Worm (Caenorhabditis elegans): ENCODE measurements around the gene srg-46.

Gene srg-46

ce11 chrV:13406511-13406910, 43.0 kb downstream of the srg-46 start, which contains the start of gene F53F1.2:
Gene F53F1.2 (plus strand): TSS chrV:13406816.
- no peak for TF ChIP-seq spr-1 (tag; optimal IDR thresholded peaks at IDR 0.05)
- TF ChIP-seq mxl-3 (GFP tag; optimal IDR thresholded peaks at IDR 0.05): no peak
- no peak for TF ChIP-seq duxl-1 (tag; optimal IDR thresholded peaks at IDR 0.05; ENCODE audit: poor library complexity)
- no peak for TF ChIP-seq hlh-30 (tag; optimal IDR thresholded peaks at IDR 0.05; ENCODE audit: insufficient read depth)
- peak; percentile 11 for TF ChIP-seq nhr-28 (tag; optimal IDR thresholded peaks at IDR 0.05)
- TF ChIP-seq arid-1 (GFP tag; conservative IDR thresholded peaks at IDR 0.05): no peak
- TF ChIP-seq mxl-2 (GFP tag; conservative IDR thresholded peaks at IDR 0.05): no peak
- peak; percentile 91 for TF ChIP-seq aha-1 (tag)

ce11 chrV:13407913-13408312, 44.4 kb downstream of the srg-46 start, which contains the start of gene F53F1.3:
Gene F53F1.3 (plus strand): TSS chrV:13408242.
- TF ChIP-seq dmd-8 (GFP tag; IDR thresholded peaks at IDR 0.05) (no peak), madf-9 (GFP tag; conservative IDR thresholded peaks at IDR 0.05) (no peak), nhr-237 (tag; optimal IDR thresholded peaks at IDR 0.05) (no peak), dve-1 (tag; optimal IDR thresholded peaks at IDR 0.05; ENCODE audit: insufficient read depth) (peak; percentile 7), T20F7.1 (GFP tag; optimal IDR thresholded peaks at IDR 0.05) (peak; percentile 22), attf-4 (tag; optimal IDR thresholded peaks at IDR 0.05) (no peak), set-16 (GFP tag; IDR thresholded peaks at IDR 0.05) (no peak), skn-1 (tag; optimal IDR thresholded peaks at IDR 0.05) (no peak), aly-2 (tag; optimal IDR thresholded peaks at IDR 0.05) (no peak), hlh-30 (tag; optimal IDR thresholded peaks at IDR 0.05; ENCODE audit: insufficient read depth) (peak; percentile 21), T26A8.4 (GFP tag; IDR thresholded peaks at IDR 0.05) (no peak), ZK337.2 (GFP tag; IDR thresholded peaks at IDR 0.05) (no peak), hlh-11 (tag; optimal IDR thresholded peaks at IDR 0.05) (peak; percentile 25), pqm-1 (tag; optimal IDR thresholded peaks at IDR 0.05) (peak; percentile 41), lin-29 (GFP tag; IDR thresholded peaks at IDR 0.05) (no peak), snpc-4 (tag; optimal IDR thresholded peaks at IDR 0.05) (no peak)

ce11 chrV:13408440-13408839, 44.9 kb downstream of the srg-46 start:
- TF ChIP-seq aha-1 (tag): peak; percentile 94
- no peak for TF ChIP-seq hlh-11 (tag; optimal IDR thresholded peaks at IDR 0.05)
- TF ChIP-seq Y48G9A.11 (GFP tag; IDR thresholded peaks at IDR 0.05): no peak
- no peak for TF ChIP-seq vab-7 (GFP tag; IDR thresholded peaks at IDR 0.05)
- no peak for TF ChIP-seq cey-2 (tag; optimal IDR thresholded peaks at IDR 0.05; ENCODE audit: borderline replicate concordance, insufficient read depth)
- TF ChIP-seq zfp-2 (tag; optimal IDR thresholded peaks at IDR 0.05): no peak
- no peak for TF ChIP-seq saeg-2 (GFP tag; IDR thresholded peaks at IDR 0.05)
- no peak for TF ChIP-seq zip-2 (tag; optimal IDR thresholded peaks at IDR 0.05)
- TF ChIP-seq mdt-29 (GFP tag; IDR thresholded peaks at IDR 0.05): no peak
- peak; percentile 1 for TF ChIP-seq duxl-1 (tag; optimal IDR thresholded peaks at IDR 0.05; ENCODE audit: poor library complexity)
- no peak for TF ChIP-seq set-16 (GFP tag; IDR thresholded peaks at IDR 0.05)
- TF ChIP-seq ztf-7 (tag; optimal IDR thresholded peaks at IDR 0.05): no peak
- no peak for TF ChIP-seq F10B5.3 (tag; optimal IDR thresholded peaks at IDR 0.05)

ce11 chrV:13409089-13409488, 45.6 kb downstream of the srg-46 start:
- no peak for TF ChIP-seq skn-1 (tag; optimal IDR thresholded peaks at IDR 0.05)
- TF ChIP-seq tag-97 (GFP tag; IDR thresholded peaks at IDR 0.05): no peak
- no peak for TF ChIP-seq nhr-111 (GFP tag; optimal IDR thresholded peaks at IDR 0.05)
- TF ChIP-seq ceh-32 (tag; optimal IDR thresholded peaks at IDR 0.05; ENCODE audit: poor library complexity): no peak
- TF ChIP-seq lin-15B (tag; optimal IDR thresholded peaks at IDR 0.05): no peak
- no peak for TF ChIP-seq Y75B8A.6 (GFP tag; IDR thresholded peaks at IDR 0.05)
- no peak for TF ChIP-seq nhr-48 (tag; optimal IDR thresholded peaks at IDR 0.05)
- TF ChIP-seq arid-1 (GFP tag; conservative IDR thresholded peaks at IDR 0.05): no peak
- no peak for TF ChIP-seq Y5F2A.4 (GFP tag; optimal IDR thresholded peaks at IDR 0.05)
- no peak for TF ChIP-seq nhr-77 (tag; optimal IDR thresholded peaks at IDR 0.05)
- TF ChIP-seq zip-2 (tag; optimal IDR thresholded peaks at IDR 0.05): no peak
- TF ChIP-seq D1046.2 (GFP tag; IDR thresholded peaks at IDR 0.05): no peak
- no peak for TF ChIP-seq zag-1 (tag; optimal IDR thresholded peaks at IDR 0.05)
- TF ChIP-seq hif-1 (tag; optimal IDR thresholded peaks at IDR 0.05): peak in 1 of 2 experiments; percentile 1
- no peak for TF ChIP-seq lir-3 (tag; optimal IDR thresholded peaks at IDR 0.05)
- no peak for TF ChIP-seq sdz-12 (GFP tag; optimal IDR thresholded peaks at IDR 0.05)
- TF ChIP-seq ceh-44 (GFP tag; IDR thresholded peaks at IDR 0.05): no peak
- no peak for TF ChIP-seq set-16 (GFP tag; IDR thresholded peaks at IDR 0.05)
- no peak for TF ChIP-seq lin-29 (GFP tag; IDR thresholded peaks at IDR 0.05)
- TF ChIP-seq lim-7 (GFP tag; IDR thresholded peaks at IDR 0.05): no peak
- 0 out of 2 replicates have a peak, but pooled peaks have one; percentile 23 for TF ChIP-seq ZK337.2 (GFP tag; IDR thresholded peaks at IDR 0.05)
